Worm (Caenorhabditis elegans): ENCODE measurements around the gene glb-5.

glb-5 gene

DNA sequence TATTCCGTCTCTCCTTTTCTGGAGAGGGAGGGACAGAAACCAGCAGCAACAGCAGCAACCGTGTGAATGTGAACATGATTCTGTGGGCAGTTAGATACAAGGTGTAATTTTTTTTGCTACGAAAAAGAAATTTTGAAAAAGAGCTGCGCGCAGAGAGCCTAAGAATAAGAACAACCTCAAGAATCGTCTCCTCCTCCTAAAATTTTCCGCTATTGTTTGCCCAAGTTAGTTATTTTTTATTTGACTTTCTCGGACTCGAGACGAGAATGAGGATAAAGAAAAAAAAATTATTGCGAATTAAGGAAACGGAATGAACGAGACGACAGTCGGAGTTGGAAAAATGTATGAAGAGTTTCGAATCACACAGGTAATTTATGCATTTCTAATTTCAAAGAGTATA lies at the start of gene glb-5:
Gene glb-5 (plus strand): TSS at position 301 of the 400 bp plus-strand sequence.
- no peak for TF ChIP-seq egl-5 (tag; optimal IDR thresholded peaks at IDR 0.05)
- TF ChIP-seq elt-2 (tag; optimal IDR thresholded peaks at IDR 0.05), result peak; percentile 24

DNA sequence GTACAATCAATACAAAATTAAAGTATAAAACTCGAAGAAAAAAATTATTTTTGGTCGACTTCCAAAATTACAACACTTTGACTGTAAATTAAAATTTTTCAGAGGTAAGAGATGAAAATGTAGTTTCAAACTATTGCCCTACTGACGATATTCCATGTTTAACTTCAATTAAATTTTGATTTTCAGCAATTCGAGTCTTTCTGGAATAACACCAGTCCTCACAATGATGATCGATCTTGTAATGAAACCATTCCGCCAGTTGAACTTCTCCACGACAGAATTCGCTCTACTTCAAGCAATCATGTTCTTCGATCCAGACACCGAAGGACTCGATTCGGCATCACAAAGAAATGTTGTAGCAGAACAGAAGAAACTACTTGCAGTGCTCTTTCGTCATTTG lies 49.6 kb upstream of the glb-5 start:
- TF ChIP-seq tbx-2 (tag; optimal IDR thresholded peaks at IDR 0.05), result no peak
- no peak for TF ChIP-seq eor-1 (tag; optimal IDR thresholded peaks at IDR 0.05)
- no peak for TF ChIP-seq ceh-82 (tag; optimal IDR thresholded peaks at IDR 0.05)
- no peak for TF ChIP-seq ZK546.5 (tag; optimal IDR thresholded peaks at IDR 0.05)
- TF ChIP-seq lin-39 (tag; optimal IDR thresholded peaks at IDR 0.05), result no peak
- no peak for TF ChIP-seq nhr-11 (tag; optimal IDR thresholded peaks at IDR 0.05)
- no peak for TF ChIP-seq snpc-4 (tag; optimal IDR thresholded peaks at IDR 0.05)
- TF ChIP-seq nfya-1 (tag; optimal IDR thresholded peaks at IDR 0.05; ENCODE audit: insufficient read depth), result no peak
- no peak for TF ChIP-seq nhr-12 (tag; optimal IDR thresholded peaks at IDR 0.05)
- no peak for TF ChIP-seq sea-2 (GFP tag; optimal IDR thresholded peaks at IDR 0.05)
- no peak for TF ChIP-seq nhr-237 (tag; optimal IDR thresholded peaks at IDR 0.05)
- no peak for TF ChIP-seq ceh-28 (tag; optimal IDR thresholded peaks at IDR 0.05)
- no peak for TF ChIP-seq zag-1 (tag; optimal IDR thresholded peaks at IDR 0.05)
- no peak for TF ChIP-seq R02D3.7 (tag; optimal IDR thresholded peaks at IDR 0.05)
- no peak for TF ChIP-seq ztf-11 (tag; optimal IDR thresholded peaks at IDR 0.05)
- TF ChIP-seq jun-1 (tag; optimal IDR thresholded peaks at IDR 0.05), result no peak

ce11 chrV:5509966-5510365 lies 48.7 kb upstream of the glb-5 start:
- TF ChIP-seq nhr-67 (tag; optimal IDR thresholded peaks at IDR 0.05), result no peak
- TF ChIP-seq nhr-76 (tag; optimal IDR thresholded peaks at IDR 0.05), result no peak
- peak; percentile 47 for TF ChIP-seq ama-1 (optimal IDR thresholded peaks at IDR 0.05)
- no peak for TF ChIP-seq nhr-77 (tag; optimal IDR thresholded peaks at IDR 0.05)
- TF ChIP-seq mml-1 (tag; optimal IDR thresholded peaks at IDR 0.05), result no peak
- TF ChIP-seq ztf-11 (tag; optimal IDR thresholded peaks at IDR 0.05), result no peak
- TF ChIP-seq nhr-11 (tag; optimal IDR thresholded peaks at IDR 0.05), result no peak
- TF ChIP-seq ztf-4 (tag; optimal IDR thresholded peaks at IDR 0.05), result no peak
- peak; percentile 3 for TF ChIP-seq pqm-1 (tag; optimal IDR thresholded peaks at IDR 0.05)
- TF ChIP-seq egl-5 (tag; optimal IDR thresholded peaks at IDR 0.05), result no peak
- TF ChIP-seq nhr-43 (tag; optimal IDR thresholded peaks at IDR 0.05; ENCODE audit: poor library complexity, severe bottlenecking), result no peak
- no peak for TF ChIP-seq egl-27 (tag; optimal IDR thresholded peaks at IDR 0.05)
- TF ChIP-seq elt-1 (tag; optimal IDR thresholded peaks at IDR 0.05), result no peak
- no peak for TF ChIP-seq nfya-1 (tag; optimal IDR thresholded peaks at IDR 0.05; ENCODE audit: insufficient read depth)
- TF ChIP-seq elt-2 (tag; optimal IDR thresholded peaks at IDR 0.05), result peak; percentile 15
- TF ChIP-seq fos-1 (tag; optimal IDR thresholded peaks at IDR 0.05), result no peak

DNA sequence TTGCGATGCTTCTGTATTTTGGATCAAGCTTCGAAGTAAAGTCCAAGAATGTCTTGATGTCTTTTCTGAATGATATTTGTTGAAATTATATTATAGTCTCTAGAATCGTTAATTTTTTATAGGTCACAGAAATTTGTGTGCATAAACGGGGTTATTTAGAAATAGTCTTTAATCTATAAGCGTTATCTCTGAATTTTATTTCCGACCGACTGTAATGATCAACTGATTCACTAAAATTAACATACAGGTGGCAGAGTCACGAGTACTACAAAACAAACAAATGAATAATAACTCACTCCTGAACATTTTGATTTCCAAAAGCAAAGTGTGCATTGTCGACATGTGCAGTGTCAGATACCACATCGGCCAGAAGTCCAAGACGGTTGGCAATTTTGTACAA lies 47.0 kb upstream of the glb-5 start:
- TF ChIP-seq nhr-23 (tag; optimal IDR thresholded peaks at IDR 0.05), result no peak
- TF ChIP-seq pha-4 (tag; optimal IDR thresholded peaks at IDR 0.05), result peak; percentile 9
- TF ChIP-seq elt-2 (tag; optimal IDR thresholded peaks at IDR 0.05), result peak; percentile 64
- peak; percentile 81 for TF ChIP-seq pqm-1 (tag; optimal IDR thresholded peaks at IDR 0.05)
- TF ChIP-seq jun-1 (tag; optimal IDR thresholded peaks at IDR 0.05), result peak; percentile 0

DNA sequence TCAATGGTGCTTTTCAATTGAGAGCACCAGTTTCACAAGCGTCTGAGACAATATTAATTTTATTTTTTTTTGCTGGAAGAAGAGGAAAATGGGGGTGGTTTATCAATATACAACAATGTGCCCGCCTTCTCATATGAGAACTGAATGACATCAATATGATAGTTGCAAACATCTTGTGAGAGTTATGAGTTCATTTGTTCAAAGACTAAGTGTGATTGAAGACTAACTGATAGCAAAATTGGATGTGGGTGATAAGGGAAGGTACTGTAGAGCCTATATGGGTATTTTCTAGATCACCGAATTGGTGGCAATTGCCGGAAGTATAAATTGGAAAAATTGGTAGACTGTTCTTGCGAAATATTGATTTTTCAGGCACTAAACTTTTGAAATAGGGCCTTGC lies 46.1 kb upstream of the glb-5 start:
- TF ChIP-seq ceh-28 (tag; optimal IDR thresholded peaks at IDR 0.05), result peak; percentile 4
- TF ChIP-seq jun-1 (tag; optimal IDR thresholded peaks at IDR 0.05), result peak; percentile 58
- TF ChIP-seq elt-2 (tag; optimal IDR thresholded peaks at IDR 0.05), result peak; percentile 93
- no peak for TF ChIP-seq ztf-4 (tag; optimal IDR thresholded peaks at IDR 0.05)
- no peak for TF ChIP-seq ZK546.5 (tag; optimal IDR thresholded peaks at IDR 0.05)
- no peak for TF ChIP-seq elt-3 (tag; optimal IDR thresholded peaks at IDR 0.05)
- TF ChIP-seq pqm-1 (tag; optimal IDR thresholded peaks at IDR 0.05), result peak; percentile 95

DNA sequence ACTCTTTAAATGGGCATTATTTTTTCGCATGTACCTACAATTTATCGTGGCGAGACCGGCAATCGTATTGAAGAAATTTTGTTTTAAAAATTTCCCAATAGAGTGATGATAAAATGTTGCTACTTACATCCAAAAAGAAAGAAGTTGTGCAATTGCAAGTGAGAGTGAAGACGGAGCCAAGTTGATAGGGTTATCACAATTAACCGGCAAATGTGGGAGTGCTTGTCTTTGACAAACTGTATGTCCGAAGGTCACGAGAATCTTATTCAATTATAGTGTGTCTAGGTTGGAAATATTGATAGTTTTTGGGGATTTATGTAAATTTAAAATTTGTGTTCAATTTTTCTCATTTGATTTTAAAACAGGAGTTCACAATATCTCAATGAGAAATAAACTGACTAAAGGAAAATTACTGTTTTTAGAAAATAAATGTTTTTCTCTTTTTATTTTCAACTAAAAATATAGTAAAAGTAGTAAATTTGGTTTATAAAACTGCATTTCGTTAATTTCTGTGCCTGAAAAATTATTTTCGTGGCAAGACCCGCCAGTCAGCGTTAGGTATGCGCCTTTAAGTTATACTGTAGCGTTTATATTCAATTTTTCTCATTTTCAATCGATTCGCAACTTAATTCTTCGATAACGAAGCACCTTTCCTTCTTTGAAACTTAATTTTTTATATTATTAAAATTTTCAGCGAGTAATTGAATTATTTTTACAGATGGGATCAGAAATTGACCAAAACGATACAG lies 44.9 kb upstream of the glb-5 start, which contains the start of the genes hpo-15 and mms-19:
Gene hpo-15 (minus strand): TSS at position 201 of the 749 bp plus-strand sequence.
Gene mms-19 (plus strand): TSS at position 719 of the 749 bp plus-strand sequence.
- TF ChIP-seq elt-2 (tag; optimal IDR thresholded peaks at IDR 0.05) (peak; percentile 60), nfya-1 (tag; optimal IDR thresholded peaks at IDR 0.05; ENCODE audit: insufficient read depth) (no peak), egl-5 (tag; optimal IDR thresholded peaks at IDR 0.05) (no peak), pqm-1 (tag; optimal IDR thresholded peaks at IDR 0.05) (peak; percentile 23), ama-1 (optimal IDR thresholded peaks at IDR 0.05) (no peak), ceh-82 (tag; optimal IDR thresholded peaks at IDR 0.05) (no peak), egl-27 (tag; optimal IDR thresholded peaks at IDR 0.05) (no peak)

All from whole organism, L3 larva.